Worm (Caenorhabditis elegans): ENCODE data around the gene Y43F8C.15.

Gene Y43F8C.15

ce11 chrV:19730280-19730679 lies 19.9 kb upstream of the Y43F8C.15 start, which contains the start of gene Y116F11A.1:
TSS of gene Y116F11A.1 (plus strand) at chrV:19730580.
- TF ChIP-seq lin-13 (GFP tag; optimal IDR thresholded peaks at IDR 0.05), result no peak
- TF ChIP-seq rnt-1 (tag; optimal IDR thresholded peaks at IDR 0.05), result no peak
- no peak for TF ChIP-seq xbp-1 (tag; optimal IDR thresholded peaks at IDR 0.05)
- TF ChIP-seq sup-37 (GFP tag; optimal IDR thresholded peaks at IDR 0.05), result no peak
- TF ChIP-seq lin-15B (tag; optimal IDR thresholded peaks at IDR 0.05), result no peak
- no peak for TF ChIP-seq fkh-8 (tag; optimal IDR thresholded peaks at IDR 0.05)
- TF ChIP-seq mdl-1 (tag; optimal IDR thresholded peaks at IDR 0.05), result no peak
- TF ChIP-seq ceh-82 (tag; optimal IDR thresholded peaks at IDR 0.05), result no peak
- TF ChIP-seq hlh-4 (tag; optimal IDR thresholded peaks at IDR 0.05), result no peak
- TF ChIP-seq lin-14 (GFP tag; optimal IDR thresholded peaks at IDR 0.05), result no peak
- TF ChIP-seq unc-130 (tag; optimal IDR thresholded peaks at IDR 0.05), result no peak
- no peak for TF ChIP-seq nhr-77 (tag; optimal IDR thresholded peaks at IDR 0.05)
- TF ChIP-seq nhr-20 (tag; optimal IDR thresholded peaks at IDR 0.05), result no peak
- no peak for TF ChIP-seq unc-62 (GFP tag; optimal IDR thresholded peaks at IDR 0.05)
- TF ChIP-seq fkh-10 (GFP tag; optimal IDR thresholded peaks at IDR 0.05), result no peak
- no peak for TF ChIP-seq dsc-1 (tag; optimal IDR thresholded peaks at IDR 0.05)

ce11 chrV:19728731-19729130 lies 18.3 kb upstream of the Y43F8C.15 start, which contains the start of gene Y116F11A.3:
TSS of gene Y116F11A.3 (plus strand) at chrV:19729031.
- TF ChIP-seq nhr-28 (tag; optimal IDR thresholded peaks at IDR 0.05), result no peak
- TF ChIP-seq nhr-85 (tag), result no peak
- no peak for TF ChIP-seq dsc-1 (tag; optimal IDR thresholded peaks at IDR 0.05)

- TF ChIP-seq unc-98 (GFP tag; IDR thresholded peaks at IDR 0.05) (no peak), sptf-1 (tag; optimal IDR thresholded peaks at IDR 0.05) (no peak), lin-35 (GFP tag; optimal IDR thresholded peaks at IDR 0.05) (no peak), hpl-2 (GFP tag; optimal IDR thresholded peaks at IDR 0.05) (no peak), ets-5 (GFP tag; IDR thresholded peaks at IDR 0.05) (no peak), mep-1 (tag; optimal IDR thresholded peaks at IDR 0.05) (no peak), fkh-10 (GFP tag; optimal IDR thresholded peaks at IDR 0.05) (no peak), sox-4 (tag; optimal IDR thresholded peaks at IDR 0.05) (no peak), swsn-7 (tag; optimal IDR thresholded peaks at IDR 0.05) (no peak), hlh-17 (GFP tag; optimal IDR thresholded peaks at IDR 0.05; ENCODE audit: borderline replicate concordance) (no peak), lin-14 (GFP tag; optimal IDR thresholded peaks at IDR 0.05) (no peak), egl-27 (tag; optimal IDR thresholded peaks at IDR 0.05) (no peak), jun-1 (tag; optimal IDR thresholded peaks at IDR 0.05) (no peak), ceh-90 (tag; optimal IDR thresholded peaks at IDR 0.05) (no peak), nhr-71 (tag; optimal IDR thresholded peaks at IDR 0.05) (no peak), pax-3 (tag; optimal IDR thresholded peaks at IDR 0.05) (no peak), F16B12.6 (tag; optimal IDR thresholded peaks at IDR 0.05) (no peak), lir-3 (tag; optimal IDR thresholded peaks at IDR 0.05; ENCODE audit: poor library complexity) (no peak), zip-4 (GFP tag; optimal IDR thresholded peaks at IDR 0.05) (no peak), dsc-1 (tag; optimal IDR thresholded peaks at IDR 0.05) (no peak)
These were observed 17.6 kb upstream of the Y43F8C.15 start for ce11 chrV:19727990-19728389.

- no peak for TF ChIP-seq ceh-90 (tag; optimal IDR thresholded peaks at IDR 0.05)
- TF ChIP-seq alr-1 (tag; optimal IDR thresholded peaks at IDR 0.05; ENCODE audit: borderline replicate concordance), result no peak
- no peak for TF ChIP-seq zag-1 (tag; optimal IDR thresholded peaks at IDR 0.05)
- TF ChIP-seq irx-1 (tag; optimal IDR thresholded peaks at IDR 0.05), result no peak
- TF ChIP-seq ceh-82 (tag; optimal IDR thresholded peaks at IDR 0.05), result peak in 2 of 3 experiments; percentile 3 to 4
- TF ChIP-seq Y116A8C.19 (tag; optimal IDR thresholded peaks at IDR 0.05; ENCODE audit: borderline replicate concordance), result no peak
- TF ChIP-seq unc-86 (tag; optimal IDR thresholded peaks at IDR 0.05), result peak; percentile 19
- peak; percentile 31 for TF ChIP-seq nhr-85 (tag)
- no peak for TF ChIP-seq nhr-76 (tag; optimal IDR thresholded peaks at IDR 0.05)
- TF ChIP-seq ztf-11 (tag; optimal IDR thresholded peaks at IDR 0.05), result no peak
- no peak for TF ChIP-seq tlp-1 (tag; optimal IDR thresholded peaks at IDR 0.05)
- peak; percentile 40 for TF ChIP-seq rnt-1 (tag; optimal IDR thresholded peaks at IDR 0.05)
These were observed 14.2 kb upstream of the Y43F8C.15 start for ce11 chrV:19724589-19724988.
